Worm (Caenorhabditis elegans): Measurements from ENCODE around the gene oac-11.

ce11 chrII:3869601-3870000, 8.9 kb upstream of the oac-11 start, which contains the start of gene oac-10:
- TF ChIP-seq lsy-2 (tag; optimal IDR thresholded peaks at IDR 0.05) (no peak), ces-1 (GFP tag; optimal IDR thresholded peaks at IDR 0.05) (no peak), unc-62 (GFP tag; optimal IDR thresholded peaks at IDR 0.05) (no peak), elt-3 (tag; optimal IDR thresholded peaks at IDR 0.05) (no peak), ceh-83 (GFP tag; optimal IDR thresholded peaks at IDR 0.05) (no peak), unc-39 (tag; optimal IDR thresholded peaks at IDR 0.05) (no peak), snpc-4 (tag; optimal IDR thresholded peaks at IDR 0.05) (no peak), nhr-28 (tag; optimal IDR thresholded peaks at IDR 0.05) (no peak), mab-5 (tag; optimal IDR thresholded peaks at IDR 0.05) (no peak), nhr-76 (tag; optimal IDR thresholded peaks at IDR 0.05) (no peak), ztf-11 (tag; optimal IDR thresholded peaks at IDR 0.05) (no peak)

All from whole organism, mixed stage, embryonic.